Fruit fly (Drosophila melanogaster) whole organism, wandering third instar larva: ENCODE results near the gene CG11816.
A peak's percentile ranks its signal among the peaks of the same experiment; 100 is the strongest.

Experiments used
- Abd-B ChIP-seq: fragments of >200 bp; optimal IDR thresholded peaks from 2 replicates; lab custom pipeline; 2017; ENCODE audit warnings: missing biosample characterization, missing genetic modification characterization
- CG32264 ChIP-seq: fragments of 200-800 bp; sonication (Bioruptor generic); optimal IDR thresholded peaks from 2 replicates; lab custom pipeline; 2016; ENCODE audit warnings: missing biosample characterization, missing genetic modification characterization
- CG9705 ChIP-seq: fragments of 200-800 bp; sonication (Bioruptor generic); optimal IDR thresholded peaks from 2 replicates; lab custom pipeline; 2018; ENCODE audit warnings: missing biosample characterization, mild to moderate bottlenecking, missing genetic modification characterization
- CrebA ChIP-seq: fragments of 200-800 bp; sonication (Bioruptor generic); optimal IDR thresholded peaks from 2 replicates; lab custom pipeline; 2016; ENCODE audit warnings: missing biosample characterization, mild to moderate bottlenecking, missing genetic modification characterization, borderline replicate concordance
- Dfd ChIP-seq: fragments of >200 bp; optimal IDR thresholded peaks from 2 replicates; lab custom pipeline; 2017; ENCODE audit warnings: missing biosample characterization, missing genetic modification characterization
- Dif ChIP-seq: fragments of 200-275, 200-300 bp; sonication (Bioruptor generic); optimal IDR thresholded peaks from 2 replicates; lab custom pipeline; 2018; ENCODE audit warnings: missing biosample characterization, missing genetic modification characterization; ENCODE audit not compliant: partially characterized antibody
- GATAd ChIP-seq: sonication (Bioruptor generic); optimal IDR thresholded peaks from 2 replicates; lab custom pipeline; 2016; ENCODE audit warnings: missing biosample characterization, missing genetic modification characterization
- HLH106 ChIP-seq: fragments of 200-800 bp; optimal IDR thresholded peaks from 3 replicates; lab custom pipeline; 2019; ENCODE audit warnings: missing biosample characterization, mild to moderate bottlenecking, missing genetic modification characterization, moderate library complexity
- Hnf4 ChIP-seq: fragments of 200-800 bp; sonication (Bioruptor generic); optimal IDR thresholded peaks from 2 replicates; lab custom pipeline; 2016; ENCODE audit warnings: missing biosample characterization, mild to moderate bottlenecking, missing genetic modification characterization
- Hr78 ChIP-seq: fragments of >200 bp; optimal IDR thresholded peaks from 2 replicates; lab custom pipeline; 2017; ENCODE audit warnings: missing biosample characterization, missing genetic modification characterization
- Hr83 ChIP-seq: fragments of 200-300 bp; sonication (Bioruptor generic); optimal IDR thresholded peaks from 2 replicates; lab custom pipeline; 2016; ENCODE audit warnings: missing biosample characterization, mild to moderate bottlenecking, missing genetic modification characterization, moderate library complexity; ENCODE audit not compliant: poor library complexity, severe bottlenecking
- Jra ChIP-seq: sonication (Bioruptor generic); optimal IDR thresholded peaks from 2 replicates; lab custom pipeline; 2016; ENCODE audit warnings: missing biosample characterization, missing genetic modification characterization
- Mio ChIP-seq: sonication (Bioruptor generic); optimal IDR thresholded peaks from 2 replicates; lab custom pipeline; 2016; ENCODE audit warnings: missing biosample characterization, missing genetic modification characterization
- Myc ChIP-seq: fragments of >200 bp; optimal IDR thresholded peaks from 2 replicates; lab custom pipeline; 2017
- N ChIP-seq: fragments of >200 bp; optimal IDR thresholded peaks from 2 replicates; lab custom pipeline; 2018; ENCODE audit warnings: missing biosample characterization, missing external identifiers, missing genetic modification characterization
- OdsH ChIP-seq: fragments of 200-800 bp; sonication (Bioruptor generic); optimal IDR thresholded peaks from 2 replicates; lab custom pipeline; 2016; ENCODE audit warnings: missing biosample characterization, mild to moderate bottlenecking, missing genetic modification characterization
- Rel ChIP-seq, 2 experiments: fragments of 200-800 bp; sonication (Bioruptor generic) in 1 of 2; optimal IDR thresholded peaks; 2 replicates in 1 of 2; 3 replicates in 1 of 2; lab custom pipeline; 2016 to 2019; ENCODE audit warnings: mild to moderate bottlenecking in 2 of 2, missing biosample characterization in 2 of 2, missing genetic modification characterization in 2 of 2, moderate library complexity in 1 of 2
- Sp1 ChIP-seq: fragments of 200-800 bp; sonication (Bioruptor generic); optimal IDR thresholded peaks from 3 replicates; lab custom pipeline; 2019; ENCODE audit warnings: missing biosample characterization, mild to moderate bottlenecking, missing genetic modification characterization, moderate library complexity
- Vsx2 ChIP-seq: fragments of 200-300, 225-300 bp; sonication (Bioruptor generic); optimal IDR thresholded peaks from 2 replicates; lab custom pipeline; 2018; ENCODE audit warnings: missing biosample characterization, missing genetic modification characterization; ENCODE audit not compliant: partially characterized antibody
- br ChIP-seq: fragments of 200-800 bp; sonication (Bioruptor generic); optimal IDR thresholded peaks from 2 replicates; lab custom pipeline; 2016; ENCODE audit warnings: missing biosample characterization, missing genetic modification characterization
- brk ChIP-seq: fragments of 200-800 bp; sonication (Bioruptor generic); optimal IDR thresholded peaks from 2 replicates; lab custom pipeline; 2016; ENCODE audit warnings: missing biosample characterization, mild to moderate bottlenecking, missing genetic modification characterization
- dl ChIP-seq, 2 experiments: fragments of 175-275, 200-275 bp in 1 of 2; fragments of 200-275 bp in 1 of 2; sonication (Bioruptor generic); optimal IDR thresholded peaks; lab custom pipeline; 2018; ENCODE audit warnings: mild to moderate bottlenecking in 2 of 2, missing biosample characterization in 2 of 2, missing genetic modification characterization in 2 of 2, moderate library complexity in 2 of 2; ENCODE audit not compliant: partially characterized antibody in 2 of 2, insufficient read depth in 1 of 2
- dmrt93B ChIP-seq: fragments of 200-800 bp; sonication (Bioruptor generic); optimal IDR thresholded peaks from 2 replicates; lab custom pipeline; 2018; ENCODE audit warnings: missing biosample characterization, mild to moderate bottlenecking, missing genetic modification characterization
- dsf ChIP-seq: sonication (Bioruptor generic); optimal IDR thresholded peaks from 2 replicates; lab custom pipeline; 2016; ENCODE audit warnings: missing biosample characterization, missing genetic modification characterization, borderline replicate concordance
- ey ChIP-seq: fragments of 200-800 bp; sonication (Bioruptor generic); optimal IDR thresholded peaks from 2 replicates; lab custom pipeline; 2016; ENCODE audit warnings: missing biosample characterization, missing genetic modification characterization
- foxo ChIP-seq, 2 experiments: fragments of 200-800 bp; sonication (Bioruptor generic); optimal IDR thresholded peaks; 2 replicates in 1 of 2; 3 replicates in 1 of 2; lab custom pipeline; 2016 to 2017; ENCODE audit warnings: missing biosample characterization in 2 of 2, missing genetic modification characterization in 2 of 2
- fru ChIP-seq: fragments of 200-800 bp; sonication (Bioruptor generic); optimal IDR thresholded peaks from 3 replicates; lab custom pipeline; 2016; ENCODE audit warnings: missing biosample characterization, mild to moderate bottlenecking, missing genetic modification characterization
- h ChIP-seq: fragments of 200-800 bp; sonication (Bioruptor generic); optimal IDR thresholded peaks from 3 replicates; lab custom pipeline; 2016; ENCODE audit warnings: missing biosample characterization, mild to moderate bottlenecking, missing genetic modification characterization
- jim ChIP-seq: fragments of 175-275, 200-325 bp; sonication (Bioruptor generic); optimal IDR thresholded peaks from 2 replicates; lab custom pipeline; 2016; ENCODE audit warnings: missing biosample characterization, mild to moderate bottlenecking, missing genetic modification characterization
- lola ChIP-seq: fragments of >200 bp; optimal IDR thresholded peaks from 2 replicates; lab custom pipeline; 2017; ENCODE audit warnings: missing biosample characterization, missing genetic modification characterization
- pan ChIP-seq: fragments of >200 bp; optimal IDR thresholded peaks from 2 replicates; lab custom pipeline; 2017
- psq ChIP-seq: fragments of 200-800 bp; sonication (Bioruptor generic); optimal IDR thresholded peaks from 3 replicates; lab custom pipeline; 2017; ENCODE audit warnings: missing biosample characterization, mild to moderate bottlenecking, missing genetic modification characterization, moderate library complexity
- rgr ChIP-seq: fragments of 200-800 bp; sonication (Bioruptor generic); optimal IDR thresholded peaks from 3 replicates; lab custom pipeline; 2016; ENCODE audit warnings: missing biosample characterization, mild to moderate bottlenecking, missing genetic modification characterization
- sage ChIP-seq: fragments of 200-800 bp; sonication (Bioruptor generic); optimal IDR thresholded peaks from 2 replicates; lab custom pipeline; 2016; ENCODE audit warnings: missing biosample characterization, mild to moderate bottlenecking, missing genetic modification characterization
- sv ChIP-seq: fragments of 200-800 bp; sonication (Bioruptor generic); optimal IDR thresholded peaks from 3 replicates; lab custom pipeline; 2016; ENCODE audit warnings: missing biosample characterization, missing genetic modification characterization
- tai ChIP-seq: sonication (Bioruptor generic); optimal IDR thresholded peaks from 2 replicates; lab custom pipeline; 2016; ENCODE audit warnings: missing biosample characterization, missing genetic modification characterization
- usp ChIP-seq: fragments of >200 bp; optimal IDR thresholded peaks from 2 replicates; lab custom pipeline; 2017; ENCODE audit warnings: missing biosample characterization, missing genetic modification characterization
- woc ChIP-seq: sonication (Bioruptor generic); optimal IDR thresholded peaks from 2 replicates; lab custom pipeline; 2016; ENCODE audit warnings: missing biosample characterization, mild to moderate bottlenecking, missing genetic modification characterization

CG11816 gene

dm6 chrX:13568841-13569240, 13.2 kb upstream of the CG11816 start:
- TF ChIP-seq tai, result no peak
- TF ChIP-seq jim (GFP tag; lab: Kevin White, UChicago), result no peak
- TF ChIP-seq psq, result no peak
- TF ChIP-seq sage (GFP tag; lab: Kevin White, UChicago), result no peak
- TF ChIP-seq br (GFP tag; lab: Kevin White, UChicago), result no peak
- TF ChIP-seq GATAd, result no peak
- TF ChIP-seq ey (GFP tag; lab: Kevin White, UChicago), result no peak
- no peak for TF ChIP-seq Hr83 (GFP tag; lab: Kevin White, UChicago)
- TF ChIP-seq Hr78 (GFP tag; lab: Kevin White, UChicago), result no peak
- TF ChIP-seq brk (GFP tag; lab: Kevin White, UChicago), result no peak
- no peak for TF ChIP-seq CrebA
- TF ChIP-seq Mio (GFP tag; lab: Kevin White, UChicago), result no peak
- TF ChIP-seq rgr (GFP tag; lab: Kevin White, UChicago), result no peak
- TF ChIP-seq usp, result no peak

dm6 chrX:13568127-13568526, 12.5 kb upstream of the CG11816 start:
- no peak for TF ChIP-seq N (GFP tag; lab: Kevin White, UChicago)
- TF ChIP-seq lola (GFP tag; lab: Kevin White, UChicago), result no peak
- no peak for TF ChIP-seq usp
- TF ChIP-seq OdsH (GFP tag; lab: Kevin White, UChicago), result no peak
- TF ChIP-seq Mio (GFP tag; lab: Kevin White, UChicago), result no peak
- TF ChIP-seq pan (lab: Kevin White, UChicago), result no peak
- TF ChIP-seq rgr (GFP tag; lab: Kevin White, UChicago), result peak; percentile 16
- no peak for TF ChIP-seq brk (GFP tag; lab: Kevin White, UChicago)
- TF ChIP-seq fru (GFP tag; lab: Kevin White, UChicago), result peak; percentile 57
- no peak for TF ChIP-seq Myc
- TF ChIP-seq Dfd (GFP tag; lab: Kevin White, UChicago), result no peak
- TF ChIP-seq woc (GFP tag; lab: Kevin White, UChicago), result no peak
- TF ChIP-seq Hr78 (GFP tag; lab: Kevin White, UChicago), result no peak
- no peak for TF ChIP-seq dmrt93B (GFP tag; lab: Kevin White, UChicago)
- peak; percentile 38 for TF ChIP-seq ey (GFP tag; lab: Kevin White, UChicago)
- no peak for TF ChIP-seq Dif (GFP tag; lab: Kevin White, UChicago)
- peak; percentile 32 for TF ChIP-seq h (GFP tag; lab: Kevin White, UChicago)
- no peak for TF ChIP-seq sage (GFP tag; lab: Kevin White, UChicago)
- no peak for TF ChIP-seq jim (GFP tag; lab: Kevin White, UChicago)
- TF ChIP-seq br (GFP tag; lab: Kevin White, UChicago), result peak; percentile 41
- no peak for TF ChIP-seq CG9705 (GFP tag; lab: Kevin White, UChicago)
- TF ChIP-seq Jra (GFP tag; lab: Kevin White, UChicago), result no peak
- no peak for TF ChIP-seq Sp1 (GFP tag; lab: Kevin White, UChicago)
- TF ChIP-seq Vsx2 (GFP tag; lab: Kevin White, UChicago), result no peak
- TF ChIP-seq Hnf4 (GFP tag; lab: Kevin White, UChicago), result peak; percentile 22
- TF ChIP-seq Hr83 (GFP tag; lab: Kevin White, UChicago), result no peak
- no peak for TF ChIP-seq dl (GFP tag; optimal IDR thresholded peaks at IDR 0.05; lab: Kevin White, UChicago; ENCODE audit: insufficient read depth in 1 of 2, partially characterized antibody in 2 of 2)
- no peak for TF ChIP-seq Abd-B
- TF ChIP-seq sv, result no peak
- no peak for TF ChIP-seq tai
- no peak for TF ChIP-seq Rel (GFP tag; optimal IDR thresholded peaks at IDR 0.05; lab: Kevin White, UChicago)
- TF ChIP-seq Rel (tag; optimal IDR thresholded peaks at IDR 0.05; lab: Kevin White, UChicago), result no peak
- TF ChIP-seq HLH106 (tag; lab: Kevin White, UChicago), result no peak
- no peak for TF ChIP-seq CrebA
- no peak for TF ChIP-seq GATAd
- peak; percentile 25 for TF ChIP-seq psq
- no peak for TF ChIP-seq CG32264 (GFP tag; lab: Kevin White, UChicago)
- TF ChIP-seq dsf (GFP tag; lab: Kevin White, UChicago), result no peak
- TF ChIP-seq foxo (GFP tag; optimal IDR thresholded peaks at IDR 0.05; lab: Kevin White, UChicago), result peak in 1 of 2 experiments; percentile 52
